Worm (Caenorhabditis elegans) whole organism, L1 larva: ENCODE data around the gene Y48A6B.14.

Experiments
- aha-1 ChIP-seq: fragments of 150-350 bp; optimal IDR thresholded peaks from 2 replicates; lab custom pipeline; 2014; ENCODE audit warnings: missing biosample characterization, missing genetic modification characterization
- alr-1 ChIP-seq: fragments of 200-800 bp; sonication (Bioruptor generic); optimal IDR thresholded peaks from 2 replicates; lab custom pipeline; 2018; ENCODE audit warnings: borderline replicate concordance, mild to moderate bottlenecking, missing genetic modification characterization, missing compliant biosample characterization
- ama-1 ChIP-seq: fragments of 150-350 bp; optimal IDR thresholded peaks from 2 replicates; lab custom pipeline; 2014
- blmp-1 ChIP-seq: fragments of 150-350 bp; optimal IDR thresholded peaks from 2 replicates; lab custom pipeline; 2014; ENCODE audit warnings: missing biosample characterization, missing genetic modification characterization
- ceh-8 ChIP-seq: fragments of 200-800 bp; sonication (Bioruptor generic); optimal IDR thresholded peaks from 2 replicates; lab custom pipeline; 2018; ENCODE audit warnings: mild to moderate bottlenecking, missing genetic modification characterization, moderate library complexity, missing compliant biosample characterization
- ceh-82 ChIP-seq, 3 experiments: fragments of 150-350 bp in 1 of 3; sonication (generic microtip) in 2 of 3; optimal IDR thresholded peaks; 2 replicates each; lab custom pipeline; 2014 to 2017; ENCODE audit warnings: missing biosample characterization in 3 of 3, missing genetic modification characterization in 3 of 3
- ces-1 ChIP-seq: fragments of 150-350 bp; optimal IDR thresholded peaks from 2 replicates; lab custom pipeline; 2014; ENCODE audit warnings: missing biosample characterization, missing genetic modification reagents, missing genetic modification characterization
- dpl-1 ChIP-seq, 3 experiments: fragments of 150-350 bp in 2 of 3; sonication (generic microtip) in 1 of 3; optimal IDR thresholded peaks; 2 replicates each; lab custom pipeline; 2014 to 2017; ENCODE audit warnings: missing biosample characterization in 3 of 3, missing genetic modification characterization in 3 of 3, missing genetic modification reagents in 3 of 3
- efl-1 ChIP-seq, 4 experiments: fragments of 150-350 bp; optimal IDR thresholded peaks in 3 of 4; peaks in 1 of 4; 1 replicate in 1 of 4; 2 replicates in 3 of 4; lab custom pipeline; 2014; ENCODE audit warnings: missing biosample characterization in 2 of 4, missing genetic modification characterization in 2 of 4, missing genetic modification reagents in 2 of 4
- egl-27 ChIP-seq, 2 experiments: fragments of 150-350 bp in 1 of 2; sonication (generic microtip); optimal IDR thresholded peaks; 3 replicates each; lab custom pipeline; 2017 to 2018; ENCODE audit warnings: missing biosample characterization in 2 of 2, missing genetic modification characterization in 2 of 2, missing genetic modification reagents in 2 of 2
- elt-3 ChIP-seq, 6 experiments: fragments of 150-350 bp in 1 of 6; sonication (generic microtip); optimal IDR thresholded peaks; 2 replicates each; lab custom pipeline; 2017 to 2018; ENCODE audit warnings: missing biosample characterization in 6 of 6, missing genetic modification characterization in 6 of 6, inconsistent platforms in 1 of 6
- fkh-8 ChIP-seq: sonication (generic microtip); optimal IDR thresholded peaks from 2 replicates; lab custom pipeline; 2016; ENCODE audit warnings: mild to moderate bottlenecking, missing genetic modification characterization, missing compliant biosample characterization
- hpl-2 ChIP-seq: fragments of 150-350 bp; optimal IDR thresholded peaks from 2 replicates; lab custom pipeline; 2014; ENCODE audit warnings: missing biosample characterization, missing genetic modification reagents, missing genetic modification characterization
- irx-1 ChIP-seq: sonication (generic microtip); optimal IDR thresholded peaks from 2 replicates; lab custom pipeline; 2016; ENCODE audit warnings: missing genetic modification characterization, missing compliant biosample characterization
- isw-1 ChIP-seq: fragments of 200-800 bp; sonication (Bioruptor generic); IDR thresholded peaks from 2 replicates; pipeline ENCODE4 v1.3.6; 2022; ENCODE audit warnings: missing genetic modification characterization, missing compliant biosample characterization
- lin-13 ChIP-seq: fragments of 150-350 bp; optimal IDR thresholded peaks from 2 replicates; lab custom pipeline; 2014; ENCODE audit warnings: missing biosample characterization, missing genetic modification reagents, missing genetic modification characterization
- lin-14 ChIP-seq: fragments of 200-800 bp; sonication (Bioruptor generic); optimal IDR thresholded peaks from 2 replicates; lab custom pipeline; 2018; ENCODE audit warnings: mild to moderate bottlenecking, missing genetic modification characterization, moderate library complexity, missing compliant biosample characterization
- lin-35 ChIP-seq, 2 experiments: fragments of 150-350 bp; optimal IDR thresholded peaks; 2 replicates each; lab custom pipeline; 2014; ENCODE audit warnings: missing biosample characterization in 2 of 2, missing genetic modification characterization in 2 of 2, missing genetic modification reagents in 2 of 2
- lin-39 ChIP-seq: fragments of 150-350 bp; optimal IDR thresholded peaks from 2 replicates; lab custom pipeline; 2014; ENCODE audit warnings: missing biosample characterization, missing genetic modification reagents, missing genetic modification characterization
- lir-3 ChIP-seq: sonication (generic microtip); optimal IDR thresholded peaks from 2 replicates; lab custom pipeline; 2016; ENCODE audit warnings: mild to moderate bottlenecking, missing genetic modification characterization, moderate library complexity, missing compliant biosample characterization; ENCODE audit not compliant: poor library complexity
- lsy-2 ChIP-seq, 2 experiments: fragments of 150-350 bp; optimal IDR thresholded peaks; 2 replicates each; lab custom pipeline; 2014; ENCODE audit warnings: missing biosample characterization in 2 of 2, missing genetic modification characterization in 2 of 2
- mep-1 ChIP-seq: fragments of 150-350 bp; optimal IDR thresholded peaks from 2 replicates; lab custom pipeline; 2014; ENCODE audit warnings: missing biosample characterization, missing genetic modification characterization
- nhr-11 ChIP-seq: fragments of 150-350 bp; optimal IDR thresholded peaks from 2 replicates; lab custom pipeline; 2014; ENCODE audit warnings: missing biosample characterization, missing genetic modification characterization
- nhr-12 ChIP-seq: sonication (generic microtip); optimal IDR thresholded peaks from 2 replicates; lab custom pipeline; 2017; ENCODE audit warnings: missing biosample characterization, missing genetic modification characterization
- nhr-19 ChIP-seq: fragments of 200-800 bp; sonication (Bioruptor generic); conservative IDR thresholded peaks from 2 replicates; pipeline ENCODE4 v1.3.6; 2022; ENCODE audit warnings: missing genetic modification characterization, missing compliant biosample characterization
- nhr-20 ChIP-seq: sonication (generic microtip); optimal IDR thresholded peaks from 2 replicates; lab custom pipeline; 2016; ENCODE audit warnings: mild to moderate bottlenecking, missing genetic modification characterization, missing compliant biosample characterization
- nhr-237 ChIP-seq: fragments of 150-350 bp; optimal IDR thresholded peaks from 2 replicates; lab custom pipeline; 2014; ENCODE audit warnings: missing biosample characterization, missing genetic modification characterization
- nhr-28 ChIP-seq: fragments of 150-350 bp; optimal IDR thresholded peaks from 2 replicates; lab custom pipeline; 2014; ENCODE audit warnings: missing biosample characterization, missing genetic modification characterization
- nhr-71 ChIP-seq: sonication (generic microtip); optimal IDR thresholded peaks from 2 replicates; lab custom pipeline; 2016; ENCODE audit warnings: mild to moderate bottlenecking, missing genetic modification characterization, moderate library complexity, missing compliant biosample characterization
- nhr-76 ChIP-seq: sonication (generic microtip); optimal IDR thresholded peaks from 2 replicates; lab custom pipeline; 2017; ENCODE audit warnings: missing biosample characterization, missing genetic modification characterization
- nhr-85 ChIP-seq: sonication (generic microtip); peaks from one replicate; lab custom pipeline; 2016; ENCODE audit warnings: missing genetic modification characterization, inconsistent platforms, missing compliant biosample characterization
- nhr-90 ChIP-seq: sonication (generic microtip); optimal IDR thresholded peaks from 2 replicates; lab custom pipeline; 2016; ENCODE audit warnings: mild to moderate bottlenecking, missing genetic modification characterization, missing compliant biosample characterization; ENCODE audit not compliant: poor library complexity
- pax-3 ChIP-seq: fragments of 200-800 bp; sonication (Bioruptor generic); optimal IDR thresholded peaks from 2 replicates; lab custom pipeline; 2018; ENCODE audit warnings: mild to moderate bottlenecking, missing genetic modification characterization, moderate library complexity, missing compliant biosample characterization
- snu-23 ChIP-seq: sonication (generic microtip); optimal IDR thresholded peaks from 2 replicates; lab custom pipeline; 2016; ENCODE audit warnings: missing genetic modification characterization, missing compliant biosample characterization
- sox-4 ChIP-seq: sonication (generic microtip); optimal IDR thresholded peaks from 2 replicates; lab custom pipeline; 2016; ENCODE audit warnings: missing genetic modification characterization, missing compliant biosample characterization
- sptf-1 ChIP-seq: fragments of 150-350 bp; optimal IDR thresholded peaks from 2 replicates; lab custom pipeline; 2014; ENCODE audit warnings: missing biosample characterization, missing genetic modification characterization
- sup-37 ChIP-seq: fragments of 200-800 bp; sonication (Bioruptor generic); optimal IDR thresholded peaks from 2 replicates; lab custom pipeline; 2018; ENCODE audit warnings: mild to moderate bottlenecking, missing genetic modification characterization, missing compliant biosample characterization
- swsn-7 ChIP-seq: sonication (generic microtip); optimal IDR thresholded peaks from 2 replicates; lab custom pipeline; 2016; ENCODE audit warnings: missing genetic modification characterization, missing compliant biosample characterization
- tlp-1 ChIP-seq: fragments of 150-350 bp; optimal IDR thresholded peaks from 2 replicates; lab custom pipeline; 2014; ENCODE audit warnings: missing biosample characterization, missing genetic modification characterization
- unc-130 ChIP-seq: fragments of 150-350 bp; optimal IDR thresholded peaks from 2 replicates; lab custom pipeline; 2017; ENCODE audit warnings: missing biosample characterization, missing genetic modification characterization, inconsistent platforms
- zip-4 ChIP-seq: fragments of 200-800 bp; sonication (Bioruptor generic); optimal IDR thresholded peaks from 2 replicates; lab custom pipeline; 2018; ENCODE audit warnings: mild to moderate bottlenecking, missing genetic modification characterization, moderate library complexity, missing compliant biosample characterization
- ztf-11 ChIP-seq, 2 experiments: sonication (generic microtip); optimal IDR thresholded peaks; 2 replicates each; lab custom pipeline; 2016 to 2017; ENCODE audit warnings: missing genetic modification characterization in 2 of 2, missing biosample characterization in 1 of 2, missing compliant biosample characterization in 1 of 2

Y48A6B.14 gene

DNA sequence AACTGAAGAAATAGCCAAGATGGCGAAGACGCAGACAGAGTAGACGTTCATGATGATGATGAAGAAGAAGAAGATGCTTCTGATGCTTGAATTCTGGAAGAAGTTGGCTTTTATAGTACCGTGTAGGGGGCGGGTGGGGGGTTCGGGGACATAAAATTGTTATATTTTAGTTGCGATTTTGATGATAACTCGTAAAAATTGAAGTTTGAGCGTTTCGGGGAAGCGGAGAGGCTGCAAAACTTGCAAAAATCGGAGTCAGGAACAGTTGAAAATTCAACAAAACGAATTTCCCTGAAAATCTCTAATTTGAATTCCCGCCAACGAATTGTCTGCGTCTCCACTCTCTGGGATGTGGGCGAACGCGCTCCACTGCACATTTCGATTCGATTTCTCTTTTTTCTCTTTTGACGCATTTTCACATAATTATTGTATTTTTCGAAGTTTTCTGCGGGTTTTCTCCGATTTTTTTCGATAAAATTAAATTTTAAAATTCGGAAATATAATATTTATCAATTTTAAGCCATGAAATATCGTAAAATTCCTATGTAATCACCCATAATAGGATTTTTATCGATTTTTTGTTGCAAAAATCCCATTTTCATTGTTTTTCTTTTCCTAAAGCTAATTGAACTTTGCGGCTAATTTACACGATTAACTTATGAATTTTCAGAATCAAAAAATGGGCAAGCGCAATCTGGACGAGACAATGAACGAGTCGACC is 23.7 kb upstream of the Y48A6B.14 start, which contains the start of the genes fipr-17 and Y48A6B.3 (continued):
- peak; percentile 86 for TF ChIP-seq mep-1 (tag; lab: Kevin White, UChicago)
- TF ChIP-seq aha-1 = peak; percentile 58
- peak; percentile 36 for TF ChIP-seq ceh-8
- TF ChIP-seq lin-39 = peak; percentile 59
- peak; percentile 99 to 100 for TF ChIP-seq efl-1 (optimal IDR thresholded peaks at IDR 0.05; lab: Kevin White, UChicago)
- TF ChIP-seq efl-1 (GFP tag; optimal IDR thresholded peaks at IDR 0.05 in 1 of 2; lab: Kevin White, UChicago) = peak; percentile 100
- no peak for TF ChIP-seq sox-4
- peak; percentile 90 for TF ChIP-seq unc-130 (tag; lab: Kevin White, UChicago)
- TF ChIP-seq nhr-11 (tag; lab: Kevin White, UChicago) = no peak
- peak in 2 of 6 experiments; percentile 71 to 85 for TF ChIP-seq elt-3 (tag; optimal IDR thresholded peaks at IDR 0.05; lab: Kevin White, UChicago)
- peak; percentile 83 for TF ChIP-seq isw-1 (GFP tag; lab: Robert Waterston, UW)
- no peak for TF ChIP-seq tlp-1
- no peak for TF ChIP-seq nhr-12 (tag; lab: Kevin White, UChicago)
- peak; percentile 87 for TF ChIP-seq lin-14 (GFP tag; lab: Kevin White, UChicago)
- TF ChIP-seq irx-1 (tag; lab: Kevin White, UChicago) = peak; percentile 72

DNA sequence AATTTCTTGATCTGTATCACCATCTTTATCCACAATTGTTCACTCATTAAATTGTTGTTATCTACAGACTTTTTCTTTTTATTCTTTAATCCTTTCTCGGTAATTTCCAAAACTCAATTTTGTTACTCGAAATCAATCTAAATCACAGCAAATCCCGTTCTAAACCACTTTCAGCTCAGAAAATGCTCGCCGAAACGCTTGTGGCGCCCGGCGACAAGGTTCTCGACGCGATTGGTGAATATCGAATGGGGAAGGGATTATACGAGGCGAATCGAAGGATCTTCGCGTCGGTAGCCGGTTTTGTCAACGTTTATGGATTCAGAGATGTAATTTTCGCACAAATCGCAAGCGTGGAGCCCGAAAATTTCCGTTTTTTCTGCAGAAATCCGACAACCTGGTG is 22.5 kb upstream of the Y48A6B.14 start, which contains the start of gene exos-1:
Gene exos-1 (plus strand): TSS at position 175 of the 400 bp plus-strand sequence.
- TF ChIP-seq nhr-237 (tag; lab: Kevin White, UChicago) (no peak), nhr-20 (no peak), fkh-8 (tag; lab: Kevin White, UChicago) (no peak), ceh-8 (no peak), pax-3 (no peak), swsn-7 (tag; lab: Kevin White, UChicago) (no peak), ama-1 (lab: Kevin White, UChicago) (no peak), nhr-19 (GFP tag; lab: Robert Waterston, UW) (no peak), nhr-90 (tag; lab: Kevin White, UChicago) (no peak), nhr-85 (no peak), ceh-82 (tag; optimal IDR thresholded peaks at IDR 0.05; lab: Kevin White, UChicago) (no peak), efl-1 (optimal IDR thresholded peaks at IDR 0.05; lab: Kevin White, UChicago) (no peak), efl-1 (GFP tag; optimal IDR thresholded peaks at IDR 0.05 in 1 of 2; lab: Kevin White, UChicago) (no peak), aha-1 (no peak), mep-1 (tag; lab: Kevin White, UChicago) (no peak), ces-1 (GFP tag; lab: Kevin White, UChicago) (no peak), sup-37 (GFP tag; lab: Kevin White, UChicago) (no peak), egl-27 (tag; optimal IDR thresholded peaks at IDR 0.05; lab: Kevin White, UChicago) (no peak)
- TF ChIP-seq, all 84 proteins: peak for 0

ce11 chrIII:11010597-11010996 is 20.8 kb upstream of the Y48A6B.14 start:
- TF ChIP-seq efl-1 (optimal IDR thresholded peaks at IDR 0.05; lab: Kevin White, UChicago) (no peak), efl-1 (GFP tag; optimal IDR thresholded peaks at IDR 0.05 in 1 of 2; lab: Kevin White, UChicago) (peak in 1 of 2 experiments; percentile 72), alr-1 (no peak)

DNA sequence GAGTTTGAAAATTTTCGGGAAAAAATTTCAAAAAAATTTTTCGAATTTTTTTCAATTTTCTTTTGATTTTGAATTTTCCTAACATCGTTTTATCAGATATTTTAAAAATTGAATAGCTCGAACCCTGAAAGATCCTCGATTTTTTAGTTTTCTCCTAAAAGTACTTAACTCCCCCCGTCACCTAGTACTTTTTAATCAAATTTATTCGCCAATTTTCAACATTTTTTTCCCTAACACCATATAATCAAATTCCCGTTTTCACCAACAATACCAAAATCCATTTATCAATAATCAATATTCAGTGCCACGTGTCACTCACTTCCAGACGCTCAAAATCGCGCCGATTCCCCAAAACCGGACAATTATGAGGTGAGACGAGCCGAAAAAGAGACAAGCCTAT is 19.1 kb upstream of the Y48A6B.14 start, which contains the start of gene kvs-4:
Gene kvs-4 (plus strand): TSS at position 301 of the 400 bp plus-strand sequence.
- TF ChIP-seq lir-3 (tag; lab: Kevin White, UChicago) = no peak
- TF ChIP-seq zip-4 (GFP tag; lab: Kevin White, UChicago) = no peak
- no peak for TF ChIP-seq sptf-1 (tag; lab: Kevin White, UChicago)
- no peak for TF ChIP-seq lin-35 (GFP tag; optimal IDR thresholded peaks at IDR 0.05; lab: Kevin White, UChicago)
- no peak for TF ChIP-seq nhr-28 (tag; lab: Kevin White, UChicago)
- TF ChIP-seq alr-1 = no peak
- TF ChIP-seq nhr-71 (tag; lab: Kevin White, UChicago) = no peak
- no peak for TF ChIP-seq hpl-2 (GFP tag; lab: Kevin White, UChicago)
- no peak for TF ChIP-seq lin-13 (GFP tag; lab: Kevin White, UChicago)
- no peak for TF ChIP-seq ztf-11 (tag; optimal IDR thresholded peaks at IDR 0.05; lab: Kevin White, UChicago)
- no peak for TF ChIP-seq lsy-2 (tag; optimal IDR thresholded peaks at IDR 0.05; lab: Kevin White, UChicago)
- TF ChIP-seq lin-14 (GFP tag; lab: Kevin White, UChicago) = no peak
- no peak for TF ChIP-seq dpl-1 (GFP tag; optimal IDR thresholded peaks at IDR 0.05; lab: Kevin White, UChicago)
- no peak for TF ChIP-seq snu-23 (GFP tag; lab: Kevin White, UChicago)
- no peak for TF ChIP-seq blmp-1 (tag; lab: Kevin White, UChicago)
- no peak for TF ChIP-seq nhr-12 (tag; lab: Kevin White, UChicago)
- no peak for TF ChIP-seq lin-39
- no peak for TF ChIP-seq nhr-76
- TF ChIP-seq ceh-8 = no peak
